Worm (Caenorhabditis elegans) whole organism, L2 larva: ENCODE data around the gene C06H5.6.

ENCODE experiments used
- R02D3.7 ChIP-seq: fragments of 150-350 bp; optimal IDR thresholded peaks from 2 replicates; lab custom pipeline; 2014; ENCODE audit warnings: missing biosample characterization, missing genetic modification characterization
- Y55F3AM.14 ChIP-seq: fragments of 200-800 bp; sonication (Bioruptor generic); optimal IDR thresholded peaks from 2 replicates; lab custom pipeline; 2018; ENCODE audit warnings: mild to moderate bottlenecking, missing genetic modification characterization, missing compliant biosample characterization
- alr-1 ChIP-seq: fragments of 150-350 bp; optimal IDR thresholded peaks from 2 replicates; lab custom pipeline; 2014; ENCODE audit warnings: missing biosample characterization, missing genetic modification characterization
- aly-2 ChIP-seq: fragments of 150-350 bp; optimal IDR thresholded peaks from 2 replicates; lab custom pipeline; 2014; ENCODE audit warnings: missing biosample characterization, missing genetic modification characterization
- ceh-16 ChIP-seq: fragments of 150-350 bp; optimal IDR thresholded peaks from 2 replicates; lab custom pipeline; 2014; ENCODE audit warnings: missing biosample characterization, missing genetic modification characterization
- ceh-82 ChIP-seq: fragments of 150-350 bp; optimal IDR thresholded peaks from 2 replicates; lab custom pipeline; 2014; ENCODE audit warnings: missing biosample characterization, missing genetic modification characterization
- crh-2 ChIP-seq: sonication (generic microtip); optimal IDR thresholded peaks from 2 replicates; lab custom pipeline; 2017; ENCODE audit warnings: missing biosample characterization, missing genetic modification characterization
- dmd-4 ChIP-seq: sonication (generic microtip); optimal IDR thresholded peaks from 2 replicates; lab custom pipeline; 2017; ENCODE audit warnings: missing biosample characterization, missing genetic modification characterization
- elt-1 ChIP-seq: fragments of 150-350 bp; optimal IDR thresholded peaks from 2 replicates; lab custom pipeline; 2014; ENCODE audit warnings: missing biosample characterization, missing genetic modification characterization
- elt-3 ChIP-seq: sonication (generic microtip); optimal IDR thresholded peaks from 2 replicates; lab custom pipeline; 2017; ENCODE audit warnings: missing biosample characterization, missing genetic modification characterization
- fos-1 ChIP-seq: fragments of 150-350 bp; optimal IDR thresholded peaks from 2 replicates; lab custom pipeline; 2014; ENCODE audit warnings: missing biosample characterization, missing genetic modification characterization
- gmeb-1 ChIP-seq: fragments of 150-350 bp; optimal IDR thresholded peaks from 2 replicates; lab custom pipeline; 2014; ENCODE audit warnings: missing biosample characterization, missing genetic modification characterization
- lin-13 ChIP-seq: fragments of 150-350 bp; optimal IDR thresholded peaks from 2 replicates; lab custom pipeline; 2014; ENCODE audit warnings: missing biosample characterization, missing genetic modification reagents, missing genetic modification characterization
- lin-39 ChIP-seq: fragments of 150-350 bp; optimal IDR thresholded peaks from 2 replicates; lab custom pipeline; 2014; ENCODE audit warnings: missing biosample characterization, missing genetic modification reagents, missing genetic modification characterization
- mdl-1 ChIP-seq, 2 experiments: fragments of 150-350 bp in 1 of 2; sonication (generic microtip) in 1 of 2; optimal IDR thresholded peaks; 2 replicates each; lab custom pipeline; 2017; ENCODE audit warnings: missing biosample characterization in 2 of 2, missing genetic modification characterization in 2 of 2
- nhr-11 ChIP-seq: fragments of 150-350 bp; optimal IDR thresholded peaks from 2 replicates; lab custom pipeline; 2014; ENCODE audit warnings: missing biosample characterization, missing genetic modification characterization
- nhr-12 ChIP-seq: fragments of 150-350 bp; optimal IDR thresholded peaks from 2 replicates; lab custom pipeline; 2014; ENCODE audit warnings: missing biosample characterization, missing genetic modification characterization
- nhr-129 ChIP-seq: fragments of 150-350 bp; optimal IDR thresholded peaks from 2 replicates; lab custom pipeline; 2014; ENCODE audit warnings: missing biosample characterization, missing genetic modification characterization
- nhr-237 ChIP-seq: fragments of 150-350 bp; optimal IDR thresholded peaks from 2 replicates; lab custom pipeline; 2014; ENCODE audit warnings: missing biosample characterization, missing genetic modification characterization
- nhr-6 ChIP-seq: fragments of 150-350 bp; optimal IDR thresholded peaks from 2 replicates; lab custom pipeline; 2014; ENCODE audit warnings: missing biosample characterization, missing genetic modification characterization
- nhr-77 ChIP-seq: fragments of 150-350 bp; optimal IDR thresholded peaks from 2 replicates; lab custom pipeline; 2014; ENCODE audit warnings: missing biosample characterization, missing genetic modification characterization
- peb-1 ChIP-seq: fragments of 150-350 bp; optimal IDR thresholded peaks from 2 replicates; lab custom pipeline; 2014; ENCODE audit warnings: missing biosample characterization, missing genetic modification characterization
- sem-4 ChIP-seq: fragments of 150-350 bp; optimal IDR thresholded peaks from 2 replicates; lab custom pipeline; 2014; ENCODE audit warnings: missing biosample characterization, missing genetic modification reagents, missing genetic modification characterization
- skn-1 ChIP-seq: sonication (generic microtip); optimal IDR thresholded peaks from 2 replicates; lab custom pipeline; 2017; ENCODE audit warnings: missing biosample characterization, missing genetic modification characterization
- sma-3 ChIP-seq: sonication (generic microtip); optimal IDR thresholded peaks from 2 replicates; lab custom pipeline; 2016; ENCODE audit warnings: missing genetic modification reagents, missing genetic modification characterization, missing compliant biosample characterization
- sma-9 ChIP-seq, 2 experiments: fragments of 150-350 bp in 1 of 2; sonication (generic microtip) in 1 of 2; optimal IDR thresholded peaks; 2 replicates each; lab custom pipeline; 2014 to 2016; ENCODE audit warnings: missing genetic modification characterization in 2 of 2, mild to moderate bottlenecking in 1 of 2, missing biosample characterization in 1 of 2, missing compliant biosample characterization in 1 of 2, missing genetic modification reagents in 1 of 2, moderate library complexity in 1 of 2
- unc-55 ChIP-seq: fragments of 150-350 bp; sonication (generic microtip); optimal IDR thresholded peaks from 3 replicates; lab custom pipeline; 2014; ENCODE audit warnings: missing biosample characterization, missing genetic modification reagents, missing genetic modification characterization
- unc-62 ChIP-seq: fragments of 150-350 bp; optimal IDR thresholded peaks from 2 replicates; lab custom pipeline; 2014; ENCODE audit warnings: missing biosample characterization, missing genetic modification reagents, missing genetic modification characterization
- zag-1 ChIP-seq: fragments of 150-350 bp; optimal IDR thresholded peaks from 2 replicates; lab custom pipeline; 2014; ENCODE audit warnings: missing biosample characterization, missing genetic modification characterization
- ztf-1 ChIP-seq: fragments of 200-800 bp; sonication (Bioruptor generic); conservative IDR thresholded peaks from 2 replicates; pipeline ENCODE4 v1.3.6; 2022; ENCODE audit warnings: missing genetic modification characterization, missing compliant biosample characterization

The C06H5.6 gene

DNA sequence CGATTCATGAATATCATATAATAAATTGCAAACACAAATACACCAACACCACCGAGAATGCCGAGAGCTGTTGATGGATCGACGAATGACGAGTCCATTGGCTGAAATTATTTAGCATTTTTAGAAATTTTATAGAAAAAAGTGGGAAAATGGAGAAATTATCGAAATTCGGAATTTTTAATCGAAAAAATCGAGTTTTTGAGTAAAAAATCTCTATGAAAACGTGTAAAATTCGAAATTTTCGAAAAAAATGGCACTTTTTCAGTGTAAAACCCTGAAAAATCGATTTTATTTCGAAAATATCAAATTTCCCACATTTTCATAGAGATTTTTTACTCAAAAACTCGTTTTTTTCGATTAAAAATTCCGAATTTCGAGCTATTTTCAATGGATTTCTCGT lies 32.9 kb downstream of the C06H5.6 start, which contains the start of gene tcc-1:
tcc-1 (minus strand) TSS at position 101 of the 400 bp plus-strand sequence.
- TF ChIP-seq nhr-11, result no peak
- no peak for TF ChIP-seq fos-1 (tag; lab: Kevin White, UChicago)
- no peak for TF ChIP-seq nhr-237 (tag; lab: Kevin White, UChicago)
- no peak for TF ChIP-seq ceh-16
- TF ChIP-seq ztf-1 (GFP tag; lab: Robert Waterston, UW), result no peak
- no peak for TF ChIP-seq aly-2 (tag; lab: Kevin White, UChicago)
- TF ChIP-seq gmeb-1 (tag; lab: Kevin White, UChicago), result no peak
- TF ChIP-seq sem-4 (tag; lab: Kevin White, UChicago), result no peak
- no peak for TF ChIP-seq sma-3 (GFP tag; lab: Kevin White, UChicago)
- TF ChIP-seq unc-62 (GFP tag; lab: Kevin White, UChicago), result no peak
- no peak for TF ChIP-seq alr-1
- no peak for TF ChIP-seq skn-1
- no peak for TF ChIP-seq dmd-4 (tag; lab: Kevin White, UChicago)
- TF ChIP-seq nhr-12 (tag; lab: Kevin White, UChicago), result no peak
- TF ChIP-seq, all 48 proteins: peak for 0

DNA sequence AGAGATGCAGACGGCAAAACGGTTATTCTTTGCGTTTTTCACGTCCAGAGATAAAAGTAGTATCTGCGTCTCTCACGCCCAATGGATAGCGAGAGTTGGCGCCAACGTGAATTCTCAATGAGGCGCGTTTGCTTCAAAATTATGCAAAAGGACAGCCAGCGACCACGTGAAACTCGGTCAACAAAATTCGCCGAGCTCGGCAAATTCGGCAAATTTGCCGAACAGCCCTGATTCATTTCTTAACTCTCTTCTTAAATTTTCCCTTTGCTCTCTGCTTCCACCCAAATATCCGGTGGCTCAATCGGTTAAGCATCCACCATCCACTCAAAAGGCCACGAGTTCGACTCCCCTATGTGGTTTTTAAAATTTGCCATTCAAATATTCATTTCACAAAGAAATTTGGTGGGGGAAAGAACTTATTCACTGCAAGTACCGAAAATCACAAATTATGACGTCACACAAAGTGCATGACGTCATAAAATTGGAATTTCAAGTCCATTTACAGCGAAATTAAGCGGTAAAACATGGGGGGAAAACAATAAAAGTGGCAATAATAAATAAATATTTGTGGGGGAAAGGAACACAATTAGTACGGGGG lies 43.3 kb downstream of the C06H5.6 start:
- TF ChIP-seq R02D3.7, result no peak
- TF ChIP-seq ztf-1 (GFP tag; lab: Robert Waterston, UW), result no peak
- TF ChIP-seq sem-4 (tag; lab: Kevin White, UChicago), result no peak
- TF ChIP-seq elt-3 (tag; lab: Kevin White, UChicago), result no peak
- no peak for TF ChIP-seq crh-2
- no peak for TF ChIP-seq peb-1
- no peak for TF ChIP-seq elt-1 (tag; lab: Kevin White, UChicago)
- no peak for TF ChIP-seq nhr-237 (tag; lab: Kevin White, UChicago)
- TF ChIP-seq, all 48 proteins: peak for 0

DNA sequence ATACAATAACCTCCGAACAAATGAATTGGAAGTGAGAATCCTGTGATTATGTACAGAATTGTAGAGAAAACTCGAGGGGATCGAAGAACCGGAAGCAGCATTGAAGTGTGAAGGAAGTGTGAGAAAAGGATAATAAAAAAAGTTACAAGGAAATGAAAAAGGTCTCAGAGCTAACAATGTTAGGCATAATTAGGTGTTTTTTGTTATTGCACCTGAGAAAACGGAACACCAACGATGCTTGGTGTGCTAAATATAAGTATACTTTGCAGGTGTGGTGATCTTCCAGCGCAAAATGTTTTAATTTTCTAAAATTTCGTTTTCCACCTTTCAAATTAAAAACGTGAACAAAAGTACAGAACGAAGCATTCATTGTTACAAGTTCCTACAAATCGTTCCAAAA lies 44.7 kb downstream of the C06H5.6 start, which contains the start of gene srh-286:
srh-286 (minus strand) TSS at position 101 of the 400 bp plus-strand sequence.
- TF ChIP-seq lin-39 (tag; lab: Kevin White, UChicago) (no peak), nhr-77 (tag; lab: Kevin White, UChicago) (no peak), unc-55 (GFP tag; lab: Kevin White, UChicago) (no peak), mdl-1 (tag; optimal IDR thresholded peaks at IDR 0.05; lab: Kevin White, UChicago) (no peak), sma-3 (GFP tag; lab: Kevin White, UChicago) (no peak), ceh-82 (tag; lab: Kevin White, UChicago) (no peak), dmd-4 (tag; lab: Kevin White, UChicago) (no peak), nhr-129 (tag; lab: Kevin White, UChicago) (no peak), sma-9 (GFP tag; optimal IDR thresholded peaks at IDR 0.05; lab: Kevin White, UChicago) (no peak), sma-9 (tag; optimal IDR thresholded peaks at IDR 0.05; lab: Kevin White, UChicago) (no peak)

DNA sequence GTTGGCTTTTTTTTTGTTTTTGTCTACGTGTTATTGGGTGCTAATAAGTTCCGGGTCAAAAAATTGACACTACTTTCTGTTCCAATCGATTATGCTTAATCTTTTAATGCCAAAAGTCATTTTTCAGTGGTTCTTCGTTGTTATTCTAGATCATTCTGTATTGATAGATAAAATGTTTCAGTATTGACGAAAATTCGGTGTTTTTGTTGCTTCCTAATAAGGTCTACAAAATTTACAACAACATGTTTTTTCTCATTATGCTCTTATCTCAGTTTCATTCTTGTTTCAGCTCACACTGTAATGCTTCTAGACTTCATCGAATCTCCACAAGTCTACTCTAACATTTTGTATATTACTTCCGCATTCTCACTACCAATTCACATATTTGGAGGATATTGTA lies 57.4 kb downstream of the C06H5.6 start, which contains the start of gene srh-303:
srh-303 (plus strand) TSS at position 301 of the 400 bp plus-strand sequence.
- TF ChIP-seq zag-1 (tag; lab: Kevin White, UChicago) (no peak), mdl-1 (tag; optimal IDR thresholded peaks at IDR 0.05; lab: Kevin White, UChicago) (no peak), nhr-6 (no peak), nhr-237 (tag; lab: Kevin White, UChicago) (no peak), Y55F3AM.14 (GFP tag; lab: Kevin White, UChicago) (no peak), ceh-16 (no peak), lin-13 (GFP tag; lab: Kevin White, UChicago) (no peak)
- TF ChIP-seq, all 48 proteins: peak for 0
